Worm (Caenorhabditis elegans): ENCODE data around the gene fbxa-183.

- TF ChIP-seq R02D3.7 (tag; optimal IDR thresholded peaks at IDR 0.05) (no peak), Y55F3AM.14 (GFP tag; optimal IDR thresholded peaks at IDR 0.05) (no peak), skn-1 (tag; optimal IDR thresholded peaks at IDR 0.05) (no peak), nhr-21 (tag; optimal IDR thresholded peaks at IDR 0.05) (no peak), ztf-4 (tag; optimal IDR thresholded peaks at IDR 0.05) (no peak), nhr-77 (tag; optimal IDR thresholded peaks at IDR 0.05) (no peak)
Observed at ce11 chrV:5785372-5785771, 2.8 kb upstream of the fbxa-183 start, which contains the start of gene F44E7.7.
